Worm (Caenorhabditis elegans): ENCODE data around the gene ttr-20.

DNA sequence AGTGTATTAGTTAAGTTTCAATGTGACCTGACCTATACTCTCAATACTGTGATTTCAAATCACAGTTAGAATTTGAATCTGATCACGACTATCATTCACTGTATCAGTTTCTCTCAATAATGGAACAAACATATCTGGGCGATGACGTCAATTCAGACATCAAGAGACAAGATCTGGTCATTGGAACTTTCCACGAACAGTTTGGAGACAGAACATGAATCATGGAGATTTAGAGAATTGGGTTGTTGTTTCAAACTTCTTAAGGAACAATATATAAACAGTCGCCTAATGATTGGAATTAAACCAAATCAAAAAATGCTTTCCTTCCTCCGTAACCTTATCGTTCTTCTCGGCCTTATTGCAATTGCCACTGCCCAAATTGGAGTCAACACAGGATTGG lies 44.6 kb downstream of the ttr-20 start, which contains the start of gene F15E6.4:
- no peak for TF ChIP-seq pha-4 (tag; optimal IDR thresholded peaks at IDR 0.05)
- no peak for TF ChIP-seq lin-11 (tag; optimal IDR thresholded peaks at IDR 0.05)
- no peak for TF ChIP-seq nhr-11 (tag; optimal IDR thresholded peaks at IDR 0.05)
- no peak for TF ChIP-seq ceh-2 (tag; optimal IDR thresholded peaks at IDR 0.05)
- no peak for TF ChIP-seq pqm-1 (tag; optimal IDR thresholded peaks at IDR 0.05)
- TF ChIP-seq ceh-24 (tag; optimal IDR thresholded peaks at IDR 0.05): no peak
- no peak for TF ChIP-seq che-1 (tag; optimal IDR thresholded peaks at IDR 0.05)
- TF ChIP-seq pat-9 (tag; optimal IDR thresholded peaks at IDR 0.05): no peak
- TF ChIP-seq elt-2 (tag; optimal IDR thresholded peaks at IDR 0.05): no peak
- TF ChIP-seq ceh-34 (tag; optimal IDR thresholded peaks at IDR 0.05): no peak
- TF ChIP-seq pha-2 (tag; optimal IDR thresholded peaks at IDR 0.05): no peak

Measured in whole organism, late embryonic.